Worm (Caenorhabditis elegans) whole organism, L4/young adult: ENCODE measurements around the gene sli-1.

Experiments
- W03F9.2 ChIP-seq: fragments of 150-350 bp; optimal IDR thresholded peaks from 2 replicates; lab custom pipeline; 2014; ENCODE audit warnings: missing biosample characterization, missing genetic modification characterization
- dao-5 ChIP-seq: sonication (generic microtip); optimal IDR thresholded peaks from 2 replicates; lab custom pipeline; 2016; ENCODE audit warnings: missing genotype, missing genetic modification characterization, moderate library complexity, missing compliant biosample characterization
- him-1 ChIP-seq: sonication (generic microtip); optimal IDR thresholded peaks from 2 replicates; lab custom pipeline; 2016; ENCODE audit warnings: missing genotype, missing genetic modification reagents, missing genetic modification characterization, missing compliant biosample characterization

The sli-1 gene

DNA sequence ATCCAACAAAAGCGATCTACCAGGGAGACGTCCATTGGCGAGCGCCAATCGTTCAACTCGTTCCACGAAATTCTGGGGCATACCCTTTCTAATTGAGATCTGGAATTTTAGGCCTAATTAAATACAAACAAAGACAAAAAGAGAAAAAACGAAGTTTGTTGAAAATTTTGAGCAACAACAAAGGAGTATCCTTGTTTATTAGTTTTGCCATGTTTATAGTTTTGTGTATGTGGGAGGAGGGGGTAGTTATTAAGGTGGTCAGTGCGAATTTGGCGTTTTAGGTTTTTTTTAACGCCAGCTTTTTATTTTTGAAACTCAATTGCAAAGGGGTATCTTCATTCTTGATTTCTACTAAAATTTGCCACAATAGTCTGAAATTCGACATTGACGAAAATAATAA lies 11.4 kb downstream of the sli-1 start, which contains the start of gene irk-2:
irk-2 (minus strand) TSS at position 101 of the 400 bp plus-strand sequence.
- TF ChIP-seq dao-5 (tag; lab: Kevin White, UChicago) (no peak), him-1 (tag; lab: Kevin White, UChicago) (no peak), W03F9.2 (tag; lab: Kevin White, UChicago) (no peak)

DNA sequence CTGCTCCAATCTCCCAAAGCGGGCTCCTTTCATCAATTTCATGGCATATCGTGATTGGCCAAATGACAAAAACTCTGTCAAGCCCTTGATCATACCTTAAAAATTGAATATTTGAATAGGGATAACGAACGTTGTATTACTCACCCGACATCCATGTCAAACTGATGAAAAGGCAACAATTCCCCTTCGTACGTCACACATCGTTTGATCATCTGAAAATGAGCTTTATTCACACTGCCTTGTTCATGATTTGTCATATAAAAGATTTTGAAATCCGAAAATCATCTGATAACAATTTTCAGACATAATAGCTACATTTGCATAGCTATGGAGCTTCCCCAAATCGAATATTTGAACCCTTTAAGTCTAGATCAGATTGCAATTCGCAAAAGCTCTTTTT lies 19.3 kb downstream of the sli-1 start, which contains the start of gene M02A10.1:
M02A10.1 (plus strand) TSS at position 301 of the 400 bp plus-strand sequence.
- TF ChIP-seq dao-5 (tag; lab: Kevin White, UChicago) (no peak), him-1 (tag; lab: Kevin White, UChicago) (no peak), W03F9.2 (tag; lab: Kevin White, UChicago) (no peak)

DNA sequence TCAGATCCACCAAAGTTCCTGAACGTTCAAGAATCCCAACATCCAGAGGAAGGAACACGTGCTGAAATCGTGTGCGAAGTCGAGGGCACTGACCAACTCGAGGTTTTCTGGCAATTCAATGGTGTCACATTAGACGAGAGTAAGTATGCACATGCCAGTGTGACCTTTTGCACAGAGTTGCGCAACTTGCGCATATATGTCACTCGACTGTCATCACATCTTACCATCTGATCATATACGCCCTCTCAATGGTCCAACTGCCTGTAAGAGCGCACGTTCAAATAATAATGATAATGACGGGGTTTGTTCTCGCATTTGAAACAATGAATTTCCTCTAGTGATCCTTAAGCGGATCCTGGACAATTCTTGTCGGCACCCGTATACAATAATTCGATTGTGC lies 29.5 kb downstream of the sli-1 start:
- no peak for TF ChIP-seq him-1 (tag; lab: Kevin White, UChicago)
- TF ChIP-seq W03F9.2 (tag; lab: Kevin White, UChicago): no peak
- no peak for TF ChIP-seq dao-5 (tag; lab: Kevin White, UChicago)

DNA sequence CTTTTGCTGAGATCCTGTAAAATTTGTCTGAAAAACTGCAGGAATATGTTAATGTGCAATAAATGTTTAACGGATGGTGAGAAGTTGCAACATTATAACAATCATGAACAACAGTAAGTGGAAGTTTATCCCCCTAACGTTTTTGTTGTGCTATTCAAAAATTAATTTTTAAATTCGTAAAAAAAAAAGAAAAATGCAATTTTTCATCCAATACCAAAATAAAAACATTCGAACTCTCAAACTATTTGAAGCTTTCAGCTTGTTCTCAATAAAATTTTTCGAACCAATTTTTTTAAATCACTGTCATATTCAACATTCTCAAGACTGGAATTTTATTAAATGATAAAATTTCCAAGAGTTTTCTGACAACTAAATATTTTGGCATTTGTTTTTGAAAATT lies 34.2 kb downstream of the sli-1 start, which contains the start of gene ncam-1:
ncam-1 (plus strand) TSS at position 301 of the 400 bp plus-strand sequence.
- TF ChIP-seq dao-5 (tag; lab: Kevin White, UChicago) (no peak), W03F9.2 (tag; lab: Kevin White, UChicago) (no peak), him-1 (tag; lab: Kevin White, UChicago) (no peak)

DNA sequence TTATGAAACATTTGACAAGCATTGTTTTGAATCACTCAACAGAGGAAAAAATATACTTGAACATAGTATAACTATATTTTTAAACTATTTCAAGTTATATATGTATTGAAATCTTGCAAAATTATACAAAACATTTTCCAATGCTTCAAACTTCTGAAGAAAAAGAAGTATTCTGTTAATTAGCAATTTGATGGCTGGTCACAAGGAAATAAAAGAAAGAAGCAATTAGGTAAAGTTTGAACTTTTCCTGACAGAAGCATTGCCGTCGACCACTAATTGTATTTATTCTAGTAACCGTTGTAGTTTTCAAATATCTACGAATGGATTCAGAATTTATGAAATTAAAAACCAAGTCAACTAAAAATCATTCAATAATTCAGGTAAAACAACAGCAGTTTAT lies 37.2 kb downstream of the sli-1 start:
- no peak for TF ChIP-seq him-1 (tag; lab: Kevin White, UChicago)

DNA sequence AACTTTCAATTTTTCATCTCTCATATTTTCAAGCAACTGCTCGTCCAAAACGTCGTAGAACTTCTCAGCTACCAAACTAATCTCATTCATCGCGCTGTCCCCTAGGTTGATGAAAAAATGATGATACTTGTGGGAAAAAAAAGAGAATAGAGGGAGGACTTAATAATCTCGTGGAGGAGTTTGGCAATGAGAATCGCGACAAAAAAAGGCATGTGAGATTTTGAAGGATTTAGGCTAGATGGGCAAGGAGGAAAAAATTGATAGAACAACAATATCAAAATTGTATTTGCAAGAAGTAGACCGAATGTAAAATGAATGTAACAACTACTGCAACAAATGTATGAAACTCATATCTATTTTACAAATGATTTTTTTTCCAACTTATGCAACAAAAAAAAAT lies 43.1 kb downstream of the sli-1 start, which contains the start of gene Y9C12A.1:
Y9C12A.1 (minus strand) TSS at position 101 of the 400 bp plus-strand sequence.
- TF ChIP-seq W03F9.2 (tag; lab: Kevin White, UChicago) (no peak), him-1 (tag; lab: Kevin White, UChicago) (no peak), dao-5 (tag; lab: Kevin White, UChicago) (no peak)

DNA sequence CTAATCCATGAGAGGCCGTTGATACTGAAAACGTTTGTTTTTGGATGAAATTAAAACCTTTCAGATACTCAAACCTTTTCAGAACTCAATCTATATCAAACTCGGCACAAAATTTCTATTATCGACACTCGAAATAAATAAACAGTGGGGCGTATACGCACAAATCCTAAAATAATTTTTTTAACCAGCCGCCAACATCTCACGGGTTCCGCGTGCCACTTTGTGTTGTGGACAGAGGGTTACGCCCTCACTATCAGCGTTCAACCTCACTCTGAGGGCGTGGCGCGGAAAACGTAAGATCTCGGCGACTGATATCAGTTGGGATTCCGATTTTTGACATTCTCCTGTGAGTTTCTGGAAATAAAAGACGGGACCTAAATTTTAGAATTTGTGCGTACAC lies 44.4 kb downstream of the sli-1 start:
- TF ChIP-seq dao-5 (tag; lab: Kevin White, UChicago) (no peak), him-1 (tag; lab: Kevin White, UChicago) (no peak), W03F9.2 (tag; lab: Kevin White, UChicago) (no peak)

DNA sequence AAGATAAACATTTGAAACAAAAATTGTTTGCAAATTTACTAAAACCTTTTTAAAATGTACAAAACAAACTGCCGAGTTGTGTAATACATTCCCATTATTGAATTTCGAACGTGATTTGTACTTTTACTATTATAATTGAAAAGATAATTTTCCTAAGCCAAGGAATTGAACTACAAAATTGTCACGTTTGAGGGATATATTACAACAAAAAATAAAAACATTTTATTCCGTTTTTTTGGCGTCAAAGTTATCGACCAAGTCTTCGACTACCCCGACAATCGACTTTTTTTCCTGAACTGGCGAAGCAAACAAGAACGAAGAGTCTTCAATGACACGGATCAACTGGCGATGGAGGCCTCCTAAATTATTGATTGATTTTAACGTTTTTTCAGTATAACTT lies 44.8 kb downstream of the sli-1 start, which contains the start of gene T19D7.7:
T19D7.7 (minus strand) TSS at position 101 of the 400 bp plus-strand sequence.
- TF ChIP-seq W03F9.2 (tag; lab: Kevin White, UChicago): no peak
- no peak for TF ChIP-seq him-1 (tag; lab: Kevin White, UChicago)
- TF ChIP-seq dao-5 (tag; lab: Kevin White, UChicago): no peak

DNA sequence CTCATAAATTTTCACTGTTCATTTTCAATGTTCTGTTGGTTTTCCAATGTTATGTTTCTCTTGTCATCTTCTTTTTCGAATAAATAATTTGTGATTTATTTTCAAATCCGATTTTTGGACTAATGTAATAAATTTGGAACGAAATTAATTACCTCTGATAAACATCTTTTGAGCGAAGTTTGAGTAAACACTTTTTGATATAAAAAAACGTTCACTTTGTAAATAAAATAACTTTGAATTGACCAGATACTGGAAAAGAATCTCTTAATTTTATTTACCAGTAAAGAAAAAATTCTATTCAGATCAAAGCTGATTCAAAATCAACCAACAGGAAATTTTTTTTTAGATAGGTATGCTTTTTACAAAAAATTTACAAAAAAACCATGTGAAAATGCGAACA lies 54.0 kb downstream of the sli-1 start, which contains the start of gene lgc-32:
lgc-32 (plus strand) TSS at position 301 of the 400 bp plus-strand sequence.
- TF ChIP-seq him-1 (tag; lab: Kevin White, UChicago): no peak
- no peak for TF ChIP-seq dao-5 (tag; lab: Kevin White, UChicago)
- no peak for TF ChIP-seq W03F9.2 (tag; lab: Kevin White, UChicago)

DNA sequence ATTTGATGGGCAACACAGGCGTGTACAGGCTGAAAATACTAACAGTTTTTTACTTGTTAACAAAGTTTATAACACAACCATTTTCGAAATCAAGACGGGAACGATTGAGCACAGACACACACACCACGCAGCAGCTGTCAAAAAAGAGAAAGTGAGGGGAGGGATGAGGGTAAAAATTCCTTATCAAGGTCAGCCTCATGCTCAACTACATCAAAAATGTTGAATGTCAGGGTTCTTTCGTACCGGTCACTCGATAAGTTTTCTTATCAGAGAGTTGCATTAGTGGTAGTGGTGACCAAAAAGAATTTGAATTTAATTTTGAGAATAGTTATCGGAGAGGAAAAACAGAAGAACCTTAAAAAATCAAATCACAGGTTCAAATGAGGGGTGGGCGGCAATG lies 55.2 kb downstream of the sli-1 start, which contains the start of gene T19D7.6:
T19D7.6 (minus strand) TSS at position 198 of the 400 bp plus-strand sequence.
- TF ChIP-seq him-1 (tag; lab: Kevin White, UChicago) (no peak), dao-5 (tag; lab: Kevin White, UChicago) (no peak), W03F9.2 (tag; lab: Kevin White, UChicago) (no peak)
